Fruit fly (Drosophila melanogaster): Measurements from ENCODE around the gene Ho.

DNA sequence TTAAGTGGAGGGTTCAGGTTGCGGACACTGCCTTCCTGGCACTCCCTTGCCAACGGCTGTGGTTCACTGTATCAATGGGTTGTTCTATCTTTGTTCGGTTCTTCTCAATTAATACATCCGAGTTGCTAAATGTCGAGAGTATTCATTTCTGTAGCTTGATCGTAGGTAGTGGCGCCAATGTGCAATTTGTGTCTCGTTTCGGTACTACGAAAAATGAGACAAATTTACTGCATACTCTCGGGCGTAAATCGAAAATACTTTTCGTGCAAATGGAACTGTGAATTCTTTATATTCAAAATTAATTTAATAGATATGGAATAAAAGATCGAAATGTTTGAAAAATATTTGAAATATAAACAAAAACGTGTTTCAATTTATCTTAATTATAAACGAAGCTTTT is 14.0 kb upstream of the Ho start:
- TF ChIP-seq N (GFP tag; optimal IDR thresholded peaks at IDR 0.05) (no peak), sage (GFP tag; optimal IDR thresholded peaks at IDR 0.05) (no peak), Mio (GFP tag; optimal IDR thresholded peaks at IDR 0.05) (no peak), pan (optimal IDR thresholded peaks at IDR 0.05) (no peak), jim (GFP tag; optimal IDR thresholded peaks at IDR 0.05) (no peak)

All from whole organism, wandering third instar larva.